Worm (Caenorhabditis elegans) whole organism, L3 larva: ENCODE measurements around the gene T26A5.2.

Experiments used
- ZK546.5 ChIP-seq: sonication (generic microtip); optimal IDR thresholded peaks from 2 replicates; lab custom pipeline; 2017; ENCODE audit warnings: missing biosample characterization, missing genetic modification characterization
- ceh-16 ChIP-seq: sonication (generic microtip); optimal IDR thresholded peaks from 2 replicates; lab custom pipeline; 2017; ENCODE audit warnings: missing biosample characterization, missing genetic modification characterization
- daf-12 ChIP-seq: fragments of 150-350 bp; optimal IDR thresholded peaks from 2 replicates; lab custom pipeline; 2014; ENCODE audit warnings: missing biosample characterization, missing genetic modification reagents, missing genetic modification characterization
- elt-2 ChIP-seq: sonication (generic microtip); optimal IDR thresholded peaks from 2 replicates; lab custom pipeline; 2016; ENCODE audit warnings: missing genetic modification reagents, mild to moderate bottlenecking, missing genetic modification characterization, missing compliant biosample characterization
- nhr-11 ChIP-seq: fragments of 150-350 bp; optimal IDR thresholded peaks from 2 replicates; lab custom pipeline; 2014; ENCODE audit warnings: missing biosample characterization, missing genetic modification characterization
- nhr-237 ChIP-seq: fragments of 150-350 bp; optimal IDR thresholded peaks from 2 replicates; lab custom pipeline; 2014; ENCODE audit warnings: missing biosample characterization, missing genetic modification characterization
- nhr-25 ChIP-seq: sonication (generic microtip); optimal IDR thresholded peaks from 2 replicates; lab custom pipeline; 2017; ENCODE audit warnings: missing biosample characterization, missing genetic modification characterization
- pqm-1 ChIP-seq: fragments of 150-350 bp; optimal IDR thresholded peaks from 2 replicates; lab custom pipeline; 2017; ENCODE audit warnings: missing biosample characterization, missing genetic modification characterization, inconsistent platforms
- sea-2 ChIP-seq: fragments of 150-350 bp; sonication (generic microtip); optimal IDR thresholded peaks from 4 replicates; lab custom pipeline; 2014; ENCODE audit warnings: missing biosample characterization, missing genetic modification reagents, missing genetic modification characterization
- snpc-4 ChIP-seq: fragments of 150-350 bp; optimal IDR thresholded peaks from 2 replicates; lab custom pipeline; 2014; ENCODE audit warnings: missing biosample characterization, missing genetic modification characterization
- unc-39 ChIP-seq: sonication (generic microtip); optimal IDR thresholded peaks from 4 replicates; lab custom pipeline; 2017; ENCODE audit warnings: missing biosample characterization, missing genetic modification characterization
- unc-62 ChIP-seq: fragments of 150-350 bp; sonication (generic microtip); optimal IDR thresholded peaks from 4 replicates; lab custom pipeline; 2014; ENCODE audit warnings: missing biosample characterization, missing genetic modification reagents, missing genetic modification characterization
- zag-1 ChIP-seq: fragments of 150-350 bp; optimal IDR thresholded peaks from 2 replicates; lab custom pipeline; 2014; ENCODE audit warnings: missing biosample characterization, missing genetic modification characterization
- ztf-11 ChIP-seq: fragments of 150-350 bp; optimal IDR thresholded peaks from 2 replicates; lab custom pipeline; 2014; ENCODE audit warnings: missing biosample characterization, missing genetic modification characterization

DNA sequence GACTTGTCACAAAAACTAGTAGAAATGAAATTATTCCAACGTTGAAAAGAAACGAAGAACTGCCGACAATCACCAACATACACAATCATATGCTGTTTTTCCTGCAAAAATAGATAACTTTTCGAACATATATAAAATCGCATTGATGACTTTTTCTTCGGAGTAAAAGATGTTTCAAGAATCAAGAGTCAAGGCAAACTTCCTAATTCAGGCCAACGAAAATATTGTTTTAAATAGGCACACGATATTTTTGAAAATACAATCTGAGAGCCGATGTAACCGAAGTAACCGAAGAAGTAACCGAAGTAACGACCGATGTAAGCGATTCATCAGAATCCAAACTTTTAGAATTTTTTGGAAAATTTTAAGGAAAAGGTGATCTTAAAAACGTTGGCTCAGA, 52.8 kb downstream of the T26A5.2 start, which contains the start of gene C09E7.10:
- no peak for TF ChIP-seq nhr-11 (tag; lab: Kevin White, UChicago)
- no peak for TF ChIP-seq pqm-1 (tag; lab: Kevin White, UChicago)
- no peak for TF ChIP-seq unc-39 (tag; lab: Kevin White, UChicago)
- TF ChIP-seq unc-62 (GFP tag; lab: Kevin White, UChicago) = no peak
- TF ChIP-seq ceh-16 = no peak
- no peak for TF ChIP-seq nhr-25 (tag; lab: Kevin White, UChicago)
- TF ChIP-seq nhr-237 (tag; lab: Kevin White, UChicago) = no peak
- TF ChIP-seq ZK546.5 = no peak
- TF ChIP-seq elt-2 (tag; lab: Kevin White, UChicago) = no peak
- no peak for TF ChIP-seq zag-1
- no peak for TF ChIP-seq ztf-11 (tag; lab: Kevin White, UChicago)
- no peak for TF ChIP-seq daf-12
- no peak for TF ChIP-seq sea-2 (GFP tag; lab: Kevin White, UChicago)
- TF ChIP-seq snpc-4 (tag; lab: Kevin White, UChicago) = no peak
